Worm (Caenorhabditis elegans): ENCODE results near the gene F43G6.4.

F43G6.4 gene

ce11 chrII:11830601-11831000, 40.0 kb downstream of the F43G6.4 start (continued):
- TF ChIP-seq daf-16 (GFP tag; optimal IDR thresholded peaks at IDR 0.05) (no peak), daf-16 (tag; optimal IDR thresholded peaks at IDR 0.05) (peak; percentile 12), spr-3 (GFP tag; optimal IDR thresholded peaks at IDR 0.05) (no peak), pha-4 (GFP tag; IDR thresholded peaks at IDR 0.05) (no peak), pha-4 (tag; optimal IDR thresholded peaks at IDR 0.05) (peak; percentile 70), sdz-12 (GFP tag; optimal IDR thresholded peaks at IDR 0.05) (no peak), unc-62 (GFP tag; optimal IDR thresholded peaks at IDR 0.05 in 1 of 2) (peak in 1 of 2 experiments; percentile 95), unc-62 (tag; optimal IDR thresholded peaks at IDR 0.05) (no peak), set-16 (GFP tag; IDR thresholded peaks at IDR 0.05) (no peak)

- TF ChIP-seq sdz-12 (GFP tag; optimal IDR thresholded peaks at IDR 0.05) (no peak), unc-62 (GFP tag; optimal IDR thresholded peaks at IDR 0.05 in 1 of 2) (peak in 1 of 2 experiments; percentile 37), unc-62 (tag; optimal IDR thresholded peaks at IDR 0.05) (no peak)
Measured at ce11 chrII:11832475-11832874, 41.9 kb downstream of the F43G6.4 start, which contains the start of gene clec-144. Gene clec-144 (minus strand): TSS chrII:11832575.

ce11 chrII:11835208-11835607, 44.6 kb downstream of the F43G6.4 start, which contains the start of gene T27D12.6:
Gene T27D12.6 (plus strand): TSS chrII:11835508.
- TF ChIP-seq madf-9 (GFP tag; conservative IDR thresholded peaks at IDR 0.05) (no peak), lin-39 (tag; optimal IDR thresholded peaks at IDR 0.05) (no peak), ceh-32 (tag; optimal IDR thresholded peaks at IDR 0.05; ENCODE audit: poor library complexity) (no peak), cey-2 (tag; optimal IDR thresholded peaks at IDR 0.05; ENCODE audit: borderline replicate concordance, insufficient read depth) (no peak), spr-1 (tag; optimal IDR thresholded peaks at IDR 0.05) (no peak), spr-3 (GFP tag; optimal IDR thresholded peaks at IDR 0.05) (no peak), lim-7 (GFP tag; IDR thresholded peaks at IDR 0.05) (no peak), unc-39 (tag; optimal IDR thresholded peaks at IDR 0.05) (no peak), daf-19 (GFP tag; conservative IDR thresholded peaks at IDR 0.05) (no peak), nhr-42 (GFP tag; IDR thresholded peaks at IDR 0.05) (no peak), unc-130 (GFP tag; optimal IDR thresholded peaks at IDR 0.05) (no peak), T26A8.4 (GFP tag; IDR thresholded peaks at IDR 0.05) (no peak), hlh-30 (tag; optimal IDR thresholded peaks at IDR 0.05; ENCODE audit: insufficient read depth) (no peak)

- TF ChIP-seq mes-2 (tag; optimal IDR thresholded peaks at IDR 0.05; ENCODE audit: poor library complexity, severe bottlenecking) (no peak), gei-8 (GFP tag; optimal IDR thresholded peaks at IDR 0.05) (peak; percentile 51), nhr-25 (tag; optimal IDR thresholded peaks at IDR 0.05; ENCODE audit: borderline replicate concordance, insufficient read depth) (peak; percentile 21), dve-1 (tag; optimal IDR thresholded peaks at IDR 0.05; ENCODE audit: insufficient read depth) (peak; percentile 37), pqm-1 (tag; optimal IDR thresholded peaks at IDR 0.05) (no peak), F26F4.8 (GFP tag; conservative IDR thresholded peaks at IDR 0.05) (no peak), egl-27 (tag; optimal IDR thresholded peaks at IDR 0.05) (no peak), nhr-42 (GFP tag; IDR thresholded peaks at IDR 0.05) (no peak), zfp-2 (tag; optimal IDR thresholded peaks at IDR 0.05) (no peak), jun-1 (tag; optimal IDR thresholded peaks at IDR 0.05) (no peak), ceh-32 (tag; optimal IDR thresholded peaks at IDR 0.05; ENCODE audit: poor library complexity) (no peak), tra-1 (GFP tag; IDR thresholded peaks at IDR 0.05) (peak; percentile 54; the same call in 1 of the 2 replicates), spr-3 (GFP tag; optimal IDR thresholded peaks at IDR 0.05) (no peak), nhr-48 (tag; optimal IDR thresholded peaks at IDR 0.05) (peak; percentile 76), lin-13 (GFP tag; optimal IDR thresholded peaks at IDR 0.05) (no peak), duxl-1 (tag; optimal IDR thresholded peaks at IDR 0.05; ENCODE audit: poor library complexity) (no peak), nhr-76 (tag; optimal IDR thresholded peaks at IDR 0.05) (peak; percentile 67), nhr-28 (tag; optimal IDR thresholded peaks at IDR 0.05) (peak; percentile 85), saeg-2 (GFP tag; IDR thresholded peaks at IDR 0.05) (no peak), dmd-6 (GFP tag; IDR thresholded peaks at IDR 0.05) (peak; percentile 55), D1046.2 (GFP tag; IDR thresholded peaks at IDR 0.05) (no peak), ama-1 (optimal IDR thresholded peaks at IDR 0.05) (no peak), F37D6.2 (tag; optimal IDR thresholded peaks at IDR 0.05) (no peak), lin-1 (GFP tag; IDR thresholded peaks at IDR 0.05) (no peak), dmd-9 (GFP tag; IDR thresholded peaks at IDR 0.05) (no peak), unc-62 (GFP tag; optimal IDR thresholded peaks at IDR 0.05 in 1 of 2) (no peak), unc-62 (tag; optimal IDR thresholded peaks at IDR 0.05) (no peak), lsy-2 (tag; optimal IDR thresholded peaks at IDR 0.05) (peak in 1 of 2 experiments; percentile 20)
Measured at ce11 chrII:11836554-11837218, 46.1 kb downstream of the F43G6.4 start.
